Worm (Caenorhabditis elegans): Measurements from ENCODE around the gene C05C10.3.

C05C10.3 gene

ce11 chrII:9914999-9915398, 21.7 kb downstream of the C05C10.3 start, which contains the start of gene F26C11.3:
F26C11.3 (minus strand) TSS chrII:9915099.
- TF ChIP-seq mab-5 (tag; optimal IDR thresholded peaks at IDR 0.05) (no peak), flh-1 (GFP tag; optimal IDR thresholded peaks at IDR 0.05) (no peak), unc-120 (tag; optimal IDR thresholded peaks at IDR 0.05; ENCODE audit: poor library complexity, severe bottlenecking) (no peak), zip-8 (tag; optimal IDR thresholded peaks at IDR 0.05) (no peak), pha-4 (tag; optimal IDR thresholded peaks at IDR 0.05) (no peak), lin-13 (tag; optimal IDR thresholded peaks at IDR 0.05) (no peak), ham-2 (GFP tag; optimal IDR thresholded peaks at IDR 0.05) (no peak), unc-39 (tag; optimal IDR thresholded peaks at IDR 0.05) (no peak), blmp-1 (tag; optimal IDR thresholded peaks at IDR 0.05) (no peak)

- TF ChIP-seq hlh-1 (tag; optimal IDR thresholded peaks at IDR 0.05): no peak
- TF ChIP-seq mab-5 (tag; optimal IDR thresholded peaks at IDR 0.05): no peak
- no peak for TF ChIP-seq elt-3 (tag; optimal IDR thresholded peaks at IDR 0.05)
- TF ChIP-seq nhr-2 (tag; optimal IDR thresholded peaks at IDR 0.05): no peak
- TF ChIP-seq ces-1 (GFP tag; optimal IDR thresholded peaks at IDR 0.05): no peak
- no peak for TF ChIP-seq mls-2 (tag; optimal IDR thresholded peaks at IDR 0.05)
- no peak for TF ChIP-seq sem-2 (GFP tag; optimal IDR thresholded peaks at IDR 0.05)
- no peak for TF ChIP-seq mep-1 (tag; optimal IDR thresholded peaks at IDR 0.05)
- TF ChIP-seq nhr-12 (tag; optimal IDR thresholded peaks at IDR 0.05): no peak
- TF ChIP-seq drap-1 (GFP tag; optimal IDR thresholded peaks at IDR 0.05): no peak
- no peak for TF ChIP-seq snpc-4 (tag; optimal IDR thresholded peaks at IDR 0.05)
- no peak for TF ChIP-seq unc-62 (GFP tag; optimal IDR thresholded peaks at IDR 0.05)
- no peak for TF ChIP-seq sptf-1 (tag; optimal IDR thresholded peaks at IDR 0.05)
Observed at ce11 chrII:9904459-9904858, 32.2 kb downstream of the C05C10.3 start.

- TF ChIP-seq bed-3 (GFP tag; optimal IDR thresholded peaks at IDR 0.05) (no peak), lsy-2 (tag; optimal IDR thresholded peaks at IDR 0.05) (no peak), sem-2 (GFP tag; optimal IDR thresholded peaks at IDR 0.05) (no peak), lin-32 (GFP tag; optimal IDR thresholded peaks at IDR 0.05) (no peak), tbx-8 (GFP tag; optimal IDR thresholded peaks at IDR 0.05) (no peak), nhr-28 (tag; optimal IDR thresholded peaks at IDR 0.05) (no peak)
Observed at ce11 chrII:9900276-9900675, 36.4 kb downstream of the C05C10.3 start, which contains the start of gene unc-4. unc-4 (minus strand) TSS chrII:9900376.

- TF ChIP-seq nhr-28 (tag; optimal IDR thresholded peaks at IDR 0.05): no peak
- no peak for TF ChIP-seq unc-39 (tag; optimal IDR thresholded peaks at IDR 0.05)
- no peak for TF ChIP-seq drap-1 (GFP tag; optimal IDR thresholded peaks at IDR 0.05)
- TF ChIP-seq lin-13 (tag; optimal IDR thresholded peaks at IDR 0.05): no peak
- no peak for TF ChIP-seq ceh-39 (tag; optimal IDR thresholded peaks at IDR 0.05)
- no peak for TF ChIP-seq ces-1 (GFP tag; optimal IDR thresholded peaks at IDR 0.05)
- no peak for TF ChIP-seq cnd-1 (tag; optimal IDR thresholded peaks at IDR 0.05)
Observed at ce11 chrII:9898744-9899143, 37.9 kb downstream of the C05C10.3 start.

- TF ChIP-seq nhr-76 (tag; optimal IDR thresholded peaks at IDR 0.05): no peak
- TF ChIP-seq lin-32 (GFP tag; optimal IDR thresholded peaks at IDR 0.05): no peak
- TF ChIP-seq ham-2 (GFP tag; optimal IDR thresholded peaks at IDR 0.05): no peak
- no peak for TF ChIP-seq sem-2 (GFP tag; optimal IDR thresholded peaks at IDR 0.05)
- no peak for TF ChIP-seq flh-1 (GFP tag; optimal IDR thresholded peaks at IDR 0.05)
- no peak for TF ChIP-seq blmp-1 (tag; optimal IDR thresholded peaks at IDR 0.05)
- TF ChIP-seq nhr-2 (tag; optimal IDR thresholded peaks at IDR 0.05): no peak
- no peak for TF ChIP-seq nhr-12 (tag; optimal IDR thresholded peaks at IDR 0.05)
- no peak for TF ChIP-seq elt-3 (tag; optimal IDR thresholded peaks at IDR 0.05)
- no peak for TF ChIP-seq mls-2 (tag; optimal IDR thresholded peaks at IDR 0.05)
- TF ChIP-seq nhr-28 (tag; optimal IDR thresholded peaks at IDR 0.05): no peak
- no peak for TF ChIP-seq lsy-2 (tag; optimal IDR thresholded peaks at IDR 0.05)
- TF ChIP-seq hlh-1 (tag; optimal IDR thresholded peaks at IDR 0.05): no peak
Observed at ce11 chrII:9895173-9895572, 41.5 kb downstream of the C05C10.3 start.

- no peak for TF ChIP-seq cnd-1 (tag; optimal IDR thresholded peaks at IDR 0.05)
- no peak for TF ChIP-seq unc-62 (GFP tag; optimal IDR thresholded peaks at IDR 0.05)
- TF ChIP-seq tbx-8 (GFP tag; optimal IDR thresholded peaks at IDR 0.05): no peak
- TF ChIP-seq pha-4 (tag; optimal IDR thresholded peaks at IDR 0.05): no peak
- TF ChIP-seq ham-2 (GFP tag; optimal IDR thresholded peaks at IDR 0.05): no peak
- no peak for TF ChIP-seq unc-120 (tag; optimal IDR thresholded peaks at IDR 0.05; ENCODE audit: poor library complexity, severe bottlenecking)
- no peak for TF ChIP-seq M03D4.4 (tag; optimal IDR thresholded peaks at IDR 0.05)
- no peak for TF ChIP-seq nhr-2 (tag; optimal IDR thresholded peaks at IDR 0.05)
- TF ChIP-seq ceh-43 (GFP tag; optimal IDR thresholded peaks at IDR 0.05): no peak
- no peak for TF ChIP-seq hlh-1 (tag; optimal IDR thresholded peaks at IDR 0.05)
- no peak for TF ChIP-seq mep-1 (tag; optimal IDR thresholded peaks at IDR 0.05)
- no peak for TF ChIP-seq nhr-12 (tag; optimal IDR thresholded peaks at IDR 0.05)
- no peak for TF ChIP-seq bed-3 (GFP tag; optimal IDR thresholded peaks at IDR 0.05)
- TF ChIP-seq ztf-11 (tag; optimal IDR thresholded peaks at IDR 0.05): no peak
- no peak for TF ChIP-seq unc-39 (tag; optimal IDR thresholded peaks at IDR 0.05)
- TF ChIP-seq lin-13 (tag; optimal IDR thresholded peaks at IDR 0.05): no peak
- TF ChIP-seq drap-1 (GFP tag; optimal IDR thresholded peaks at IDR 0.05): no peak
- TF ChIP-seq snpc-4 (tag; optimal IDR thresholded peaks at IDR 0.05): no peak
- TF ChIP-seq elt-3 (tag; optimal IDR thresholded peaks at IDR 0.05): no peak
- TF ChIP-seq lin-32 (GFP tag; optimal IDR thresholded peaks at IDR 0.05): no peak
Observed at ce11 chrII:9894435-9894834, 42.3 kb downstream of the C05C10.3 start, which contains the start of gene F26C11.1. F26C11.1 (plus strand) TSS chrII:9894735.

Data from whole organism, mixed stage, embryonic.